Fruit fly (Drosophila melanogaster) Kc167 (cell line): ENCODE data around the gene Sprn.

ENCODE experiments used
- insv ChIP-seq: fragments of >200 bp; optimal IDR thresholded peaks from 3 replicates; lab custom pipeline; 2018; ENCODE audit warnings: missing external identifiers
- psq ChIP-seq: fragments of >200 bp; optimal IDR thresholded peaks from 2 replicates; lab custom pipeline; 2017; ENCODE audit warnings: missing external identifiers
- ttk ChIP-seq: sonication (Bioruptor generic); optimal IDR thresholded peaks from 2 replicates; lab custom pipeline; 2017; ENCODE audit warnings: missing external identifiers

- no peak for TF ChIP-seq ttk (lab: Kevin White, UChicago)
- no peak for TF ChIP-seq psq (lab: Kevin White, UChicago)
- no peak for TF ChIP-seq insv (lab: Kevin White, UChicago)
These were observed 2.9 kb upstream of the Sprn start for dm6 chr3L:11876036-11876435.
